Worm (Caenorhabditis elegans) whole organism, L4 larva: Measurements from ENCODE around the gene ZK682.7.

ENCODE experiments used
- D1046.2 ChIP-seq: fragments of 200-800 bp; sonication (Bioruptor generic); IDR thresholded peaks from 2 replicates; pipeline ENCODE4 v1.3.6; 2022; ENCODE audit warnings: missing genetic modification characterization, missing compliant biosample characterization
- F10B5.3 ChIP-seq: sonication (generic microtip); optimal IDR thresholded peaks from 2 replicates; lab custom pipeline; 2016; ENCODE audit warnings: mild to moderate bottlenecking, missing genetic modification characterization, missing compliant biosample characterization
- F26F4.8 ChIP-seq: fragments of 200-800 bp; sonication (Bioruptor generic); conservative IDR thresholded peaks from 2 replicates; pipeline ENCODE4 v1.3.6; 2022; ENCODE audit warnings: missing genetic modification characterization, missing compliant biosample characterization
- F37D6.2 ChIP-seq: sonication (generic microtip); optimal IDR thresholded peaks from 2 replicates; lab custom pipeline; 2016; ENCODE audit warnings: mild to moderate bottlenecking, missing genetic modification characterization, missing compliant biosample characterization
- F44E2.7 ChIP-seq: fragments of 200-800 bp; sonication (Bioruptor generic); IDR thresholded peaks from 2 replicates; pipeline ENCODE4 v2.1.2; 2022; ENCODE audit warnings: missing genetic modification characterization, missing compliant biosample characterization
- R02D3.7 ChIP-seq: fragments of 150-350 bp; sonication (generic microtip); optimal IDR thresholded peaks from 3 replicates; lab custom pipeline; 2014; ENCODE audit warnings: missing biosample characterization, missing genetic modification characterization
- Y5F2A.4 ChIP-seq: fragments of 200-800 bp; sonication (Bioruptor generic); optimal IDR thresholded peaks from 2 replicates; lab custom pipeline; 2018; ENCODE audit warnings: mild to moderate bottlenecking, missing genetic modification characterization, missing compliant biosample characterization
- Y75B8A.6 ChIP-seq: fragments of 200-800 bp; sonication (Bioruptor generic); IDR thresholded peaks from 2 replicates; pipeline ENCODE4 v1.3.6; 2022; ENCODE audit warnings: missing genetic modification reagents, missing genetic modification characterization, missing compliant biosample characterization
- arid-1 ChIP-seq: fragments of 200-800 bp; sonication (Bioruptor generic); conservative IDR thresholded peaks from 2 replicates; pipeline ENCODE4 v1.3.6; 2022; ENCODE audit warnings: missing genetic modification reagents, missing genetic modification characterization, missing compliant biosample characterization
- attf-4 ChIP-seq: sonication (generic microtip); optimal IDR thresholded peaks from 3 replicates; lab custom pipeline; 2017; ENCODE audit warnings: missing biosample characterization, missing genetic modification characterization
- ceh-28 ChIP-seq: fragments of 150-350 bp; optimal IDR thresholded peaks from 2 replicates; lab custom pipeline; 2014; ENCODE audit warnings: missing biosample characterization, missing genetic modification reagents, missing genetic modification characterization
- ceh-32 ChIP-seq: sonication (generic microtip); optimal IDR thresholded peaks from 2 replicates; lab custom pipeline; 2016; ENCODE audit warnings: mild to moderate bottlenecking, missing genetic modification characterization, missing compliant biosample characterization; ENCODE audit not compliant: poor library complexity
- ceh-82 ChIP-seq: sonication (generic microtip); optimal IDR thresholded peaks from 2 replicates; lab custom pipeline; 2017; ENCODE audit warnings: missing biosample characterization, missing genetic modification characterization
- ctbp-1 ChIP-seq: fragments of 200-800 bp; sonication (Bioruptor generic); IDR thresholded peaks from 2 replicates; pipeline ENCODE4 v1.3.6; 2022; ENCODE audit warnings: missing genetic modification reagents, missing genetic modification characterization, missing compliant biosample characterization
- daf-16 ChIP-seq, 3 experiments: sonication (generic microtip); optimal IDR thresholded peaks; 2 replicates each; lab custom pipeline; 2016 to 2017; ENCODE audit warnings: missing genetic modification characterization in 3 of 3, missing genetic modification reagents in 3 of 3, mild to moderate bottlenecking in 2 of 3, missing compliant biosample characterization in 2 of 3, missing biosample characterization in 1 of 3, moderate library complexity in 1 of 3
- daf-19 ChIP-seq: fragments of 200-800 bp; sonication (Bioruptor generic); conservative IDR thresholded peaks from 2 replicates; pipeline ENCODE4 v1.3.6; 2022; ENCODE audit warnings: missing genetic modification characterization, missing compliant biosample characterization
- daf-8 ChIP-seq: fragments of 200-800 bp; sonication (Bioruptor generic); IDR thresholded peaks from 2 replicates; pipeline ENCODE4 v1.3.6; 2022; ENCODE audit warnings: missing genetic modification characterization, missing compliant biosample characterization
- dmd-8 ChIP-seq: fragments of 200-800 bp; sonication (Bioruptor generic); IDR thresholded peaks from 2 replicates; pipeline ENCODE4 v1.3.6; 2022; ENCODE audit warnings: missing genetic modification characterization, missing compliant biosample characterization
- egl-27 ChIP-seq: sonication (generic microtip); optimal IDR thresholded peaks from 3 replicates; lab custom pipeline; 2017; ENCODE audit warnings: missing biosample characterization, missing genetic modification reagents, missing genetic modification characterization
- egl-43 ChIP-seq: fragments of 200-800 bp; sonication (Bioruptor generic); IDR thresholded peaks from 2 replicates; pipeline ENCODE4 v1.3.6; 2022; ENCODE audit warnings: missing genetic modification reagents, missing genetic modification characterization, missing compliant biosample characterization
- fos-1 ChIP-seq: fragments of 150-350 bp; optimal IDR thresholded peaks from 2 replicates; lab custom pipeline; 2014; ENCODE audit warnings: missing biosample characterization, missing genetic modification characterization
- jun-1 ChIP-seq: fragments of 150-350 bp; optimal IDR thresholded peaks from 2 replicates; lab custom pipeline; 2014; ENCODE audit warnings: missing biosample characterization, missing genetic modification reagents, missing genetic modification characterization
- lim-7 ChIP-seq: fragments of 200-800 bp; sonication (Bioruptor generic); IDR thresholded peaks from 2 replicates; pipeline ENCODE4 v1.3.6; 2022; ENCODE audit warnings: missing genetic modification characterization, missing compliant biosample characterization
- lin-1 ChIP-seq: fragments of 200-800 bp; sonication (Bioruptor generic); IDR thresholded peaks from 2 replicates; pipeline ENCODE4 v1.3.6; 2022; ENCODE audit warnings: missing genetic modification reagents, missing genetic modification characterization, missing compliant biosample characterization
- lin-13 ChIP-seq: fragments of 150-350 bp; optimal IDR thresholded peaks from 2 replicates; lab custom pipeline; 2014; ENCODE audit warnings: missing biosample characterization, missing genetic modification reagents, missing genetic modification characterization
- lin-15B ChIP-seq: fragments of 150-350 bp; sonication (generic microtip); optimal IDR thresholded peaks from 3 replicates; lab custom pipeline; 2014; ENCODE audit warnings: missing biosample characterization, missing genetic modification characterization
- lin-29 ChIP-seq: fragments of 200-800 bp; sonication (Bioruptor generic); IDR thresholded peaks from 2 replicates; pipeline ENCODE4 v1.3.6; 2022; ENCODE audit warnings: missing genetic modification reagents, missing genetic modification characterization, missing compliant biosample characterization
- lin-39 ChIP-seq: fragments of 150-350 bp; optimal IDR thresholded peaks from 2 replicates; lab custom pipeline; 2014; ENCODE audit warnings: missing biosample characterization, missing genetic modification reagents, missing genetic modification characterization
- lir-3 ChIP-seq: sonication (generic microtip); optimal IDR thresholded peaks from 2 replicates; lab custom pipeline; 2016; ENCODE audit warnings: mild to moderate bottlenecking, missing genetic modification characterization, missing compliant biosample characterization
- lsy-2 ChIP-seq, 2 experiments: fragments of 150-350 bp in 1 of 2; sonication (generic microtip) in 1 of 2; optimal IDR thresholded peaks; 2 replicates each; lab custom pipeline; 2014 to 2017; ENCODE audit warnings: missing biosample characterization in 2 of 2, missing genetic modification characterization in 2 of 2
- madf-5 ChIP-seq, 2 experiments: fragments of 200-800 bp; sonication (Bioruptor generic); IDR thresholded peaks; 2 replicates each; pipeline ENCODE4 v1.3.6; 2022; ENCODE audit warnings: missing compliant biosample characterization in 2 of 2, missing genetic modification characterization in 2 of 2
- mdl-1 ChIP-seq, 2 experiments: fragments of 150-350 bp in 1 of 2; sonication (generic microtip) in 1 of 2; optimal IDR thresholded peaks; 2 replicates each; lab custom pipeline; 2014 to 2017; ENCODE audit warnings: missing biosample characterization in 2 of 2, missing genetic modification characterization in 2 of 2
- nhr-10 ChIP-seq: fragments of 150-350 bp; optimal IDR thresholded peaks from 2 replicates; lab custom pipeline; 2014; ENCODE audit warnings: missing biosample characterization, missing genetic modification characterization
- nhr-41 ChIP-seq: fragments of 200-800 bp; sonication (Bioruptor generic); IDR thresholded peaks from 2 replicates; pipeline ENCODE4 v1.3.6; 2022; ENCODE audit warnings: missing genetic modification reagents, missing genetic modification characterization, missing compliant biosample characterization
- nhr-42 ChIP-seq: fragments of 200-800 bp; sonication (Bioruptor generic); IDR thresholded peaks from 2 replicates; pipeline ENCODE4 v1.3.6; 2022; ENCODE audit warnings: missing genetic modification characterization, missing compliant biosample characterization
- nhr-76 ChIP-seq: fragments of 150-350 bp; optimal IDR thresholded peaks from 2 replicates; lab custom pipeline; 2014; ENCODE audit warnings: missing biosample characterization, missing genetic modification characterization
- nhr-77 ChIP-seq: fragments of 150-350 bp; optimal IDR thresholded peaks from 2 replicates; lab custom pipeline; 2014; ENCODE audit warnings: missing biosample characterization, missing genetic modification characterization
- pha-4 ChIP-seq, 2 experiments: fragments of 150-350 bp in 1 of 2; fragments of 200-800 bp in 1 of 2; sonication (Bioruptor generic) in 1 of 2; IDR thresholded peaks in 1 of 2; optimal IDR thresholded peaks in 1 of 2; 2 replicates each; pipeline versions ENCODE4 v1.3.6 to Lab custom; 2014 to 2022; ENCODE audit warnings: missing genetic modification characterization in 2 of 2, missing genetic modification reagents in 2 of 2, missing biosample characterization in 1 of 2, missing compliant biosample characterization in 1 of 2
- pqm-1 ChIP-seq: sonication (generic microtip); optimal IDR thresholded peaks from 2 replicates; lab custom pipeline; 2017; ENCODE audit warnings: missing biosample characterization, missing genetic modification characterization
- rbr-2 ChIP-seq: sonication (generic microtip); optimal IDR thresholded peaks from 2 replicates; lab custom pipeline; 2016; ENCODE audit warnings: missing genotype, missing genetic modification characterization, missing compliant biosample characterization
- set-16 ChIP-seq: fragments of 200-800 bp; sonication (Bioruptor generic); IDR thresholded peaks from 2 replicates; pipeline ENCODE4 v1.3.6; 2022; ENCODE audit warnings: missing genetic modification reagents, missing genetic modification characterization, missing compliant biosample characterization
- skn-1 ChIP-seq: fragments of 150-350 bp; optimal IDR thresholded peaks from 2 replicates; lab custom pipeline; 2014; ENCODE audit warnings: missing biosample characterization, missing genetic modification characterization
- snpc-1.2 ChIP-seq: fragments of 200-800 bp; sonication (Bioruptor generic); IDR thresholded peaks from 2 replicates; pipeline ENCODE4 v1.3.6; 2022; ENCODE audit warnings: missing genetic modification reagents, missing genetic modification characterization, missing compliant biosample characterization
- snpc-4 ChIP-seq: fragments of 150-350 bp; optimal IDR thresholded peaks from 2 replicates; lab custom pipeline; 2014; ENCODE audit warnings: missing biosample characterization, missing genetic modification characterization
- tag-97 ChIP-seq: fragments of 200-800 bp; sonication (Bioruptor generic); IDR thresholded peaks from 2 replicates; pipeline ENCODE4 v1.3.6; 2022; ENCODE audit warnings: missing genetic modification characterization, missing compliant biosample characterization
- unc-130 ChIP-seq: sonication (generic microtip); optimal IDR thresholded peaks from 2 replicates; lab custom pipeline; 2016; ENCODE audit warnings: missing genetic modification reagents, missing genetic modification characterization, missing compliant biosample characterization
- unc-39 ChIP-seq: sonication (generic microtip); optimal IDR thresholded peaks from 2 replicates; lab custom pipeline; 2017; ENCODE audit warnings: missing biosample characterization, missing genetic modification characterization
- unc-62 ChIP-seq, 3 experiments: fragments of 150-350 bp in 1 of 3; sonication (generic microtip); optimal IDR thresholded peaks in 2 of 3; peaks in 1 of 3; 1 replicate in 1 of 3; 2 replicates in 2 of 3; lab custom pipeline; 2014 to 2017; ENCODE audit warnings: missing biosample characterization in 3 of 3, missing genetic modification characterization in 3 of 3, missing genetic modification reagents in 3 of 3, missing genotype in 1 of 3
- zfp-2 ChIP-seq: sonication (generic microtip); optimal IDR thresholded peaks from 2 replicates; lab custom pipeline; 2016; ENCODE audit warnings: mild to moderate bottlenecking, missing genetic modification characterization, missing compliant biosample characterization
- zip-11 ChIP-seq: fragments of 200-800 bp; sonication (Bioruptor generic); IDR thresholded peaks from 2 replicates; pipeline ENCODE4 v1.3.6; 2022; ENCODE audit warnings: missing genetic modification characterization, missing compliant biosample characterization
- ztf-7 ChIP-seq: fragments of 150-350 bp; optimal IDR thresholded peaks from 2 replicates; lab custom pipeline; 2014; ENCODE audit warnings: missing biosample characterization, missing genetic modification characterization

The ZK682.7 gene

ce11 chrV:9318046-9318445 lies 26.1 kb upstream of the ZK682.7 start, which contains the start of gene kvs-3 (continued):
- TF ChIP-seq zfp-2 (tag; lab: Kevin White, UChicago) (peak; percentile 30), tag-97 (GFP tag; lab: Robert Waterston, UW) (0 out of 2 replicates have a peak, but pooled peaks have one; percentile 52), R02D3.7 (tag; lab: Kevin White, UChicago) (no peak), egl-43 (no peak), nhr-10 (tag; lab: Kevin White, UChicago) (no peak), ceh-82 (tag; lab: Kevin White, UChicago) (no peak), zip-11 (GFP tag; lab: Robert Waterston, UW) (peak; percentile 82; the same call in 1 of the 2 replicates), F26F4.8 (GFP tag; lab: Robert Waterston, UW) (peak; percentile 98), F10B5.3 (peak; percentile 43), dmd-8 (GFP tag; lab: Robert Waterston, UW) (peak; percentile 99), rbr-2 (tag; lab: Kevin White, UChicago) (peak; percentile 73), lsy-2 (tag; optimal IDR thresholded peaks at IDR 0.05; lab: Kevin White, UChicago) (peak in 1 of 2 experiments; percentile 48), skn-1 (no peak), snpc-4 (tag; lab: Kevin White, UChicago) (no peak), daf-16 (GFP tag; optimal IDR thresholded peaks at IDR 0.05; lab: Kevin White, UChicago) (peak; percentile 48 to 85), daf-16 (tag; optimal IDR thresholded peaks at IDR 0.05; lab: Kevin White, UChicago) (no peak), ztf-7 (tag; lab: Kevin White, UChicago) (peak; percentile 29), nhr-42 (no peak), egl-27 (tag; lab: Kevin White, UChicago) (no peak), lin-13 (GFP tag; lab: Kevin White, UChicago) (peak; percentile 11), lin-39 (tag; lab: Kevin White, UChicago) (no peak), lim-7 (GFP tag; lab: Robert Waterston, UW) (peak; percentile 98; the same call in 1 of the 2 replicates), fos-1 (tag; lab: Kevin White, UChicago) (no peak), mdl-1 (tag; optimal IDR thresholded peaks at IDR 0.05; lab: Kevin White, UChicago) (no peak), set-16 (GFP tag; lab: Robert Waterston, UW) (no peak), unc-130 (GFP tag; lab: Kevin White, UChicago) (peak; percentile 22), pha-4 (GFP tag; IDR thresholded peaks at IDR 0.05; lab: Robert Waterston, UW) (peak; percentile 95), pha-4 (tag; optimal IDR thresholded peaks at IDR 0.05; lab: Kevin White, UChicago) (no peak), snpc-1.2 (GFP tag; lab: Robert Waterston, UW) (no peak), unc-62 (GFP tag; optimal IDR thresholded peaks at IDR 0.05 in 1 of 2; lab: Kevin White, UChicago) (peak in 1 of 2 experiments; percentile 84), unc-62 (tag; optimal IDR thresholded peaks at IDR 0.05; lab: Kevin White, UChicago) (no peak), D1046.2 (GFP tag; lab: Robert Waterston, UW) (peak; percentile 93), Y75B8A.6 (peak; percentile 74; the same call in 1 of the 2 replicates), arid-1 (peak; percentile 93; the same call in 1 of the 2 replicates), nhr-77 (tag; lab: Kevin White, UChicago) (no peak), daf-19 (GFP tag; lab: Robert Waterston, UW) (peak; percentile 96), attf-4 (tag; lab: Kevin White, UChicago) (no peak), nhr-41 (GFP tag; lab: Robert Waterston, UW) (peak; percentile 97), jun-1 (tag; lab: Kevin White, UChicago) (no peak), nhr-76 (tag; lab: Kevin White, UChicago) (no peak), Y5F2A.4 (GFP tag; lab: Kevin White, UChicago) (peak; percentile 87), lin-15B (no peak), ceh-28 (no peak), ctbp-1 (GFP tag; lab: Robert Waterston, UW) (peak; percentile 89), madf-5 (GFP tag; IDR thresholded peaks at IDR 0.05; lab: Robert Waterston, UW) (peak in 1 of 2 experiments; percentile 94; a peak in 2 of 4 replicates), ceh-32 (tag; lab: Kevin White, UChicago) (no peak), pqm-1 (tag; lab: Kevin White, UChicago) (no peak), lin-1 (GFP tag; lab: Robert Waterston, UW) (peak; percentile 92), lir-3 (tag; lab: Kevin White, UChicago) (peak; percentile 69), F44E2.7 (GFP tag; lab: Robert Waterston, UW) (peak; percentile 96), daf-8 (GFP tag; lab: Robert Waterston, UW) (0 out of 2 replicates have a peak, but pooled peaks have one; percentile 76), lin-29 (GFP tag; lab: Robert Waterston, UW) (peak; percentile 76), unc-39 (tag; lab: Kevin White, UChicago) (no peak), F37D6.2 (tag; lab: Kevin White, UChicago) (peak; percentile 43)
